Worm (Caenorhabditis elegans) whole organism, L4/young adult: ENCODE measurements around the gene sucl-1.

Experiments
- dao-5 ChIP-seq: sonication (generic microtip); optimal IDR thresholded peaks from 2 replicates; lab custom pipeline; 2016; ENCODE audit warnings: missing genotype, missing genetic modification characterization, moderate library complexity, missing compliant biosample characterization
- him-1 ChIP-seq: sonication (generic microtip); optimal IDR thresholded peaks from 2 replicates; lab custom pipeline; 2016; ENCODE audit warnings: missing genotype, missing genetic modification reagents, missing genetic modification characterization, missing compliant biosample characterization

DNA sequence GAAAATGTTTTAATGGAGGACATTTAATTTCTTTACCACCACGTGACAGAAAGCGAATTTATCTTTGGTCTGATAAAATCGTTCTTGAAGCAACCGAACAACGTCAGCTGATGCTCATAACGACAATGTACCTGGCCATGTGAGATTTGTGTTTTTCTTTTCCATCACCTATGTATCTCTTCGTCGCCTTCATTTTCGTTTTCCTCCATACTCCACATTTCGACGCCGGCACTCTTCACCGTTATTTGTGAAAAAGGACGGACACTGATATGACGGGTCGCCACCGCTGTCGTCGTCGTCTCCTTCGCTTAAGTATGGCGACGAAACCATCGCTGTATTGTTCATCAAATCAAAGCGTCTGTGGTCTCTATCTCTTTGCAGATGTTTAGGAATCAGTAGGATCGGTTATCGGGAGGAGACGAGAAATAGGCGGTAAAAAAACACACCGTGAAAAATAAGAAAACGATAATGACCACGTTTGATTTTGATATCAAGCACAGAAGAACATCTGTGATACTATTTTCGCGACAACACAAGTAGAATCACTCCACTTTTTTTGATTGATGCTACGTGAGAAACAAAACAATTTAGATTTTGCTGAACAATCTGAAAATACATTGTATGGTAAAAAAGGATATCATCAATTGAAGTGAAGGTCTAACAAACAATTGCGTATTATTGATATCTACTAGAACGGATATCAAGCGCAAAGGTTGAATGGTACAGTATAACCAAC lies 33.2 kb downstream of the sucl-1 start:
- TF ChIP-seq him-1 (no peak), dao-5 (tag; lab: Kevin White, UChicago) (no peak)
